Fruit fly (Drosophila melanogaster) whole organism, embryonic: Measurements from ENCODE around the gene CG8326.

Experiments
- Antp ChIP-seq: fragments of 200-800 bp; sonication (Bioruptor generic); optimal IDR thresholded peaks from 3 replicates; lab custom pipeline; 2016; ENCODE audit warnings: missing biosample characterization, missing genetic modification characterization
- BEAF-32 ChIP-seq: fragments of 200-800 bp; sonication (Bioruptor generic); optimal IDR thresholded peaks from 3 replicates; lab custom pipeline; 2017; ENCODE audit warnings: missing biosample characterization, missing genetic modification characterization, mild to moderate bottlenecking, moderate library complexity, missing genetic modification reagents
- CG10321 ChIP-seq: fragments of 200-800 bp; sonication (Bioruptor generic); IDR thresholded peaks from 2 replicates; pipeline ENCODE4 v1.3.6; 2022; ENCODE audit warnings: missing biosample characterization, missing genetic modification characterization
- CG11398 ChIP-seq: fragments of 200-800 bp; sonication (Bioruptor generic); optimal IDR thresholded peaks from 2 replicates; lab custom pipeline; 2016; ENCODE audit warnings: missing biosample characterization, missing genetic modification characterization
- CG1233 ChIP-seq: fragments of 200-800 bp; sonication (Bioruptor generic); optimal IDR thresholded peaks from 4 replicates; lab custom pipeline; 2018; ENCODE audit warnings: missing biosample characterization, mild to moderate bottlenecking, missing genetic modification characterization
- CG13296 ChIP-seq: fragments of 200-800 bp; sonication (Bioruptor generic); optimal IDR thresholded peaks from 3 replicates; lab custom pipeline; 2018; ENCODE audit warnings: missing biosample characterization, mild to moderate bottlenecking, missing genetic modification characterization
- CG15011 ChIP-seq: fragments of 200-800 bp; sonication (Bioruptor generic); optimal IDR thresholded peaks from 3 replicates; lab custom pipeline; 2018; ENCODE audit warnings: missing biosample characterization, mild to moderate bottlenecking, missing genetic modification characterization
- CG15073 ChIP-seq: fragments of 200-800 bp; sonication (Bioruptor generic); optimal IDR thresholded peaks from 2 replicates; lab custom pipeline; 2016; ENCODE audit warnings: missing biosample characterization, missing genetic modification characterization
- CG15601 ChIP-seq: fragments of 200-800 bp; sonication (Bioruptor generic); optimal IDR thresholded peaks from 3 replicates; lab custom pipeline; 2019; ENCODE audit warnings: missing biosample characterization, mild to moderate bottlenecking, missing genetic modification characterization, moderate library complexity
- CG30403 ChIP-seq: fragments of 200-800 bp; sonication (Bioruptor generic); optimal IDR thresholded peaks from 3 replicates; lab custom pipeline; 2016; ENCODE audit warnings: missing biosample characterization, missing genetic modification characterization
- CG3838 ChIP-seq: fragments of 200-800 bp; sonication (Bioruptor generic); optimal IDR thresholded peaks from 3 replicates; lab custom pipeline; 2016; ENCODE audit warnings: missing biosample characterization, missing genetic modification characterization
- CG4707 ChIP-seq: fragments of 200-800 bp; sonication (Bioruptor generic); optimal IDR thresholded peaks from 2 replicates; lab custom pipeline; 2018; ENCODE audit warnings: missing biosample characterization, mild to moderate bottlenecking, missing genetic modification characterization, moderate library complexity
- CG6854 ChIP-seq: fragments of 200-800 bp; sonication (Bioruptor generic); optimal IDR thresholded peaks from 3 replicates; lab custom pipeline; 2017; ENCODE audit warnings: missing biosample characterization, mild to moderate bottlenecking, missing genetic modification characterization
- CG7928 ChIP-seq: fragments of 200-800 bp; sonication (Bioruptor generic); optimal IDR thresholded peaks from 2 replicates; lab custom pipeline; 2017; ENCODE audit warnings: missing biosample characterization, mild to moderate bottlenecking, missing genetic modification characterization
- CG9876 ChIP-seq: fragments of 200-800 bp; sonication (Bioruptor generic); optimal IDR thresholded peaks from 2 replicates; lab custom pipeline; 2016; ENCODE audit warnings: missing biosample characterization, missing genetic modification characterization
- Camta ChIP-seq: fragments of 200-800 bp; sonication (Bioruptor generic); optimal IDR thresholded peaks from 2 replicates; lab custom pipeline; 2016; ENCODE audit warnings: missing biosample characterization, missing genetic modification characterization
- Dad ChIP-seq: fragments of 200-800 bp; sonication (Bioruptor generic); optimal IDR thresholded peaks from 3 replicates; lab custom pipeline; 2016; ENCODE audit warnings: missing biosample characterization, missing genetic modification characterization
- Dll ChIP-seq: fragments of 200-800 bp; sonication (Bioruptor generic); IDR thresholded peaks from 4 replicates; pipeline ENCODE4 v1.3.6; 2022; ENCODE audit warnings: missing biosample characterization, missing genetic modification characterization; ENCODE audit not compliant: partially characterized antibody
- Doc2 ChIP-seq: fragments of 200-800 bp; sonication (Bioruptor generic); IDR thresholded peaks from 2 replicates; pipeline ENCODE4 v1.3.6; 2022; ENCODE audit warnings: missing biosample characterization, missing genetic modification characterization
- Doc3 ChIP-seq: fragments of 200-800 bp; sonication (Bioruptor generic); IDR thresholded peaks from 3 replicates; pipeline ENCODE4 v1.3.6; 2022; ENCODE audit warnings: missing biosample characterization, missing genetic modification characterization; ENCODE audit not compliant: partially characterized antibody
- Hand ChIP-seq: fragments of 200-800 bp; sonication (Bioruptor generic); optimal IDR thresholded peaks from 2 replicates; lab custom pipeline; 2017; ENCODE audit warnings: mild to moderate bottlenecking, missing biosample characterization, missing genetic modification reagents, missing genetic modification characterization
- Hr51 ChIP-seq, 2 experiments: fragments of 200-800 bp; sonication (Bioruptor generic); optimal IDR thresholded peaks; 2 replicates in 1 of 2; 3 replicates in 1 of 2; lab custom pipeline; 2016 to 2018; ENCODE audit warnings: missing biosample characterization in 2 of 2, missing genetic modification characterization in 2 of 2, mild to moderate bottlenecking in 1 of 2, moderate library complexity in 1 of 2
- Lpt ChIP-seq: fragments of >200 bp; optimal IDR thresholded peaks from 2 replicates; lab custom pipeline; 2018; ENCODE audit warnings: missing biosample characterization, missing genetic modification characterization
- Mrtf ChIP-seq: fragments of 200-800 bp; sonication (Bioruptor generic); IDR thresholded peaks from 3 replicates; pipeline ENCODE4 v1.3.6; 2022; ENCODE audit warnings: missing biosample characterization, missing genetic modification characterization
- Oaz ChIP-seq: fragments of 200-800 bp; sonication (Bioruptor generic); IDR thresholded peaks from 2 replicates; pipeline ENCODE4 v1.3.6; 2022; ENCODE audit warnings: missing biosample characterization, missing genetic modification characterization
- PHDP ChIP-seq: fragments of 200-800 bp; sonication (Bioruptor generic); optimal IDR thresholded peaks from 3 replicates; lab custom pipeline; 2018; ENCODE audit warnings: missing biosample characterization, mild to moderate bottlenecking, missing genetic modification characterization, moderate library complexity
- Rx ChIP-seq: fragments of 200-800 bp; sonication (Bioruptor generic); IDR thresholded peaks from 2 replicates; pipeline ENCODE4 v1.3.6; 2022; ENCODE audit warnings: missing biosample characterization, missing genetic modification characterization
- Side ChIP-seq: fragments of 200-800 bp; sonication (Bioruptor generic); optimal IDR thresholded peaks from 2 replicates; lab custom pipeline; 2016; ENCODE audit warnings: missing biosample characterization, missing genetic modification characterization
- Spps ChIP-seq: fragments of 200-800 bp; sonication (Bioruptor generic); optimal IDR thresholded peaks from 2 replicates; lab custom pipeline; 2018; ENCODE audit warnings: missing biosample characterization, mild to moderate bottlenecking, missing genetic modification characterization
- Sry-β ChIP-seq: fragments of 200-800 bp; sonication (Bioruptor generic); optimal IDR thresholded peaks from 2 replicates; lab custom pipeline; 2018; ENCODE audit warnings: missing biosample characterization, mild to moderate bottlenecking, missing genetic modification characterization, moderate library complexity
- YL-1 ChIP-seq: fragments of 200-800 bp; sonication (Bioruptor generic); optimal IDR thresholded peaks from 3 replicates; lab custom pipeline; 2017; ENCODE audit warnings: missing biosample characterization, mild to moderate bottlenecking, missing genetic modification characterization
- abd-A ChIP-seq: fragments of 200-800 bp; sonication (Bioruptor generic); optimal IDR thresholded peaks from 3 replicates; lab custom pipeline; 2019; ENCODE audit warnings: missing biosample characterization, mild to moderate bottlenecking, missing genetic modification characterization, moderate library complexity
- caup ChIP-seq: fragments of 200-800 bp; sonication (Bioruptor generic); optimal IDR thresholded peaks from 3 replicates; lab custom pipeline; 2017; ENCODE audit warnings: missing biosample characterization, mild to moderate bottlenecking, missing genetic modification characterization, moderate library complexity; ENCODE audit not compliant: severe bottlenecking
- grau ChIP-seq: fragments of 200-800 bp; optimal IDR thresholded peaks from 3 replicates; lab custom pipeline; 2019; ENCODE audit warnings: missing biosample characterization, mild to moderate bottlenecking, missing genetic modification characterization, moderate library complexity
- gro ChIP-seq: fragments of 200-800 bp; sonication (Bioruptor generic); optimal IDR thresholded peaks from 2 replicates; lab custom pipeline; 2016; ENCODE audit warnings: missing biosample characterization, missing genetic modification characterization
- h ChIP-seq: fragments of >200 bp; optimal IDR thresholded peaks from 2 replicates; lab custom pipeline; 2017
- hkb ChIP-seq, 2 experiments: fragments of 200-800 bp in 1 of 2; fragments of >200 bp in 1 of 2; sonication (Bioruptor generic) in 1 of 2; IDR thresholded peaks in 1 of 2; optimal IDR thresholded peaks in 1 of 2; 2 replicates each; pipeline versions ENCODE4 v1.3.6 to Lab custom; 2017 to 2022; ENCODE audit warnings: missing biosample characterization in 1 of 2, missing genetic modification characterization in 1 of 2
- hth ChIP-seq: fragments of >200 bp; optimal IDR thresholded peaks from 2 replicates; lab custom pipeline; 2017; ENCODE audit warnings: inconsistent platforms
- jing ChIP-seq: fragments of 200-800 bp; sonication (Bioruptor generic); optimal IDR thresholded peaks from 2 replicates; lab custom pipeline; 2018; ENCODE audit warnings: missing biosample characterization, mild to moderate bottlenecking, missing genetic modification characterization
- jumu ChIP-seq: fragments of 200-800 bp; sonication (Bioruptor generic); optimal IDR thresholded peaks from 3 replicates; lab custom pipeline; 2016; ENCODE audit warnings: missing biosample characterization, missing genetic modification characterization
- knrl ChIP-seq: fragments of 200-800 bp; sonication (Bioruptor generic); IDR thresholded peaks from 3 replicates; pipeline ENCODE4 v1.3.6; 2022; ENCODE audit warnings: missing biosample characterization, missing genetic modification characterization; ENCODE audit not compliant: partially characterized antibody
- onecut ChIP-seq: fragments of 200-800 bp; sonication (Bioruptor generic); IDR thresholded peaks from 2 replicates; pipeline ENCODE4 v1.3.6; 2022; ENCODE audit warnings: missing biosample characterization, missing genetic modification characterization
- phol ChIP-seq: fragments of 200-800 bp; sonication (Bioruptor generic); optimal IDR thresholded peaks from 3 replicates; lab custom pipeline; 2018; ENCODE audit warnings: missing biosample characterization, mild to moderate bottlenecking, missing genetic modification characterization, moderate library complexity
- ranshi ChIP-seq: fragments of 200-800 bp; sonication (Bioruptor generic); IDR thresholded peaks from 2 replicates; pipeline ENCODE4 v1.3.6; 2022; ENCODE audit warnings: missing biosample characterization, missing genetic modification characterization
- seq ChIP-seq: fragments of 200-800 bp; sonication (Bioruptor generic); IDR thresholded peaks from 2 replicates; pipeline ENCODE4 v1.3.6; 2022; ENCODE audit warnings: missing biosample characterization, missing genetic modification characterization
- tna ChIP-seq: fragments of 200-800 bp; sonication (Bioruptor generic); IDR thresholded peaks from 2 replicates; pipeline ENCODE4 v1.3.6; 2022; ENCODE audit warnings: missing biosample characterization, missing genetic modification characterization; ENCODE audit not compliant: partially characterized antibody
- tx ChIP-seq: fragments of 200-800 bp; sonication (Bioruptor generic); optimal IDR thresholded peaks from 2 replicates; lab custom pipeline; 2016; ENCODE audit warnings: missing biosample characterization, missing genetic modification characterization
- vnd ChIP-seq: fragments of 200-800 bp; sonication (Bioruptor generic); IDR thresholded peaks from 3 replicates; pipeline ENCODE4 v1.3.6; 2022; ENCODE audit warnings: missing biosample characterization, missing genetic modification characterization; ENCODE audit not compliant: partially characterized antibody
- zfh2 ChIP-seq: fragments of 200-800 bp; sonication (Bioruptor generic); optimal IDR thresholded peaks from 2 replicates; lab custom pipeline; 2016; ENCODE audit warnings: missing biosample characterization, missing genetic modification characterization

Gene CG8326

dm6 chrX:17578869-17579781 is 50.2 kb downstream of the CG8326 start, which contains the start of gene Ankle2 (continued):
- TF ChIP-seq knrl (GFP tag; lab: Robert Waterston, UW) (peak; percentile 68; the same call in 2 of the 3 replicates), CG15011 (GFP tag; lab: Kevin White, UChicago) (no peak), zfh2 (GFP tag; lab: Kevin White, UChicago) (no peak), CG15601 (no peak), Hand (GFP tag; lab: Kevin White, UChicago) (no peak), Spps (tag; lab: Kevin White, UChicago) (no peak), Oaz (GFP tag; lab: Robert Waterston, UW) (no peak), Lpt (no peak), onecut (GFP tag; lab: Robert Waterston, UW) (no peak), phol (no peak), Side (GFP tag; lab: Kevin White, UChicago) (no peak), CG13296 (no peak), hth (lab: Kevin White, UChicago) (no peak), Rx (GFP tag; lab: Robert Waterston, UW) (no peak), vnd (GFP tag; lab: Robert Waterston, UW) (peak; percentile 49; the same call in 1 of the 3 replicates), PHDP (tag; lab: Kevin White, UChicago) (no peak), Doc3 (peak; percentile 52; the same call in 1 of the 3 replicates), gro (GFP tag; lab: Kevin White, UChicago) (no peak), grau (tag; lab: Kevin White, UChicago) (no peak), Hr51 (GFP tag; optimal IDR thresholded peaks at IDR 0.05; lab: Kevin White, UChicago) (no peak), ranshi (GFP tag; lab: Robert Waterston, UW) (no peak), jing (GFP tag; lab: Kevin White, UChicago) (no peak), h (lab: Kevin White, UChicago) (no peak), Antp (GFP tag; lab: Kevin White, UChicago) (no peak), Doc2 (GFP tag; lab: Robert Waterston, UW) (no peak), Mrtf (GFP tag; lab: Robert Waterston, UW) (no peak), Dad (GFP tag; lab: Kevin White, UChicago) (no peak), CG7928 (GFP tag; lab: Kevin White, UChicago) (no peak), CG1233 (GFP tag; lab: Kevin White, UChicago) (no peak), Sry-β (GFP tag; lab: Kevin White, UChicago) (no peak), CG4707 (GFP tag; lab: Kevin White, UChicago) (no peak), abd-A (tag; lab: Kevin White, UChicago) (no peak), Camta (GFP tag; lab: Kevin White, UChicago) (no peak), hkb (optimal IDR thresholded peaks at IDR 0.05; lab: Kevin White, UChicago) (no peak), hkb (GFP tag; IDR thresholded peaks at IDR 0.05; lab: Robert Waterston, UW) (no peak), tx (GFP tag; lab: Kevin White, UChicago) (no peak), CG15073 (no peak), CG30403 (no peak), CG11398 (GFP tag; lab: Kevin White, UChicago) (no peak), CG10321 (GFP tag; lab: Robert Waterston, UW) (no peak), CG9876 (GFP tag; lab: Kevin White, UChicago) (no peak), CG3838 (GFP tag; lab: Kevin White, UChicago) (no peak), YL-1 (no peak), caup (GFP tag; lab: Kevin White, UChicago) (no peak), BEAF-32 (GFP tag; lab: Kevin White, UChicago) (peak; percentile 75), Dll (GFP tag; lab: Robert Waterston, UW) (peak; percentile 77), seq (GFP tag; lab: Robert Waterston, UW) (no peak), CG6854 (no peak), jumu (GFP tag; lab: Kevin White, UChicago) (no peak), tna (GFP tag; lab: Robert Waterston, UW) (no peak)
